Worm (Caenorhabditis elegans) whole organism, L1 larva: ENCODE data around the gene M01F1.8.

Experiments
- C16A3.4 ChIP-seq: fragments of 150-350 bp; optimal IDR thresholded peaks from 2 replicates; lab custom pipeline; 2014; ENCODE audit warnings: missing biosample characterization, missing genetic modification characterization
- F16B12.6 ChIP-seq: fragments of 150-350 bp; optimal IDR thresholded peaks from 2 replicates; lab custom pipeline; 2014; ENCODE audit warnings: missing biosample characterization, missing genetic modification characterization
- alr-1 ChIP-seq: fragments of 200-800 bp; sonication (Bioruptor generic); optimal IDR thresholded peaks from 2 replicates; lab custom pipeline; 2018; ENCODE audit warnings: borderline replicate concordance, mild to moderate bottlenecking, missing genetic modification characterization, missing compliant biosample characterization
- ama-1 ChIP-seq: fragments of 150-350 bp; optimal IDR thresholded peaks from 2 replicates; lab custom pipeline; 2014
- blmp-1 ChIP-seq: fragments of 150-350 bp; optimal IDR thresholded peaks from 2 replicates; lab custom pipeline; 2014; ENCODE audit warnings: missing biosample characterization, missing genetic modification characterization
- ceh-63 ChIP-seq: fragments of 200-800 bp; sonication (Bioruptor generic); optimal IDR thresholded peaks from 2 replicates; lab custom pipeline; 2018; ENCODE audit warnings: mild to moderate bottlenecking, missing genetic modification characterization, missing compliant biosample characterization
- ceh-82 ChIP-seq, 3 experiments: fragments of 150-350 bp in 1 of 3; sonication (generic microtip) in 2 of 3; optimal IDR thresholded peaks; 2 replicates each; lab custom pipeline; 2014 to 2017; ENCODE audit warnings: missing biosample characterization in 3 of 3, missing genetic modification characterization in 3 of 3
- ceh-88 ChIP-seq: fragments of 200-800 bp; sonication (Bioruptor generic); IDR thresholded peaks from 2 replicates; pipeline ENCODE4 v1.3.6; 2022; ENCODE audit warnings: missing genetic modification characterization, missing compliant biosample characterization
- ceh-90 ChIP-seq: sonication (generic microtip); optimal IDR thresholded peaks from 2 replicates; lab custom pipeline; 2016; ENCODE audit warnings: missing genetic modification characterization, missing compliant biosample characterization
- dsc-1 ChIP-seq: sonication (generic microtip); optimal IDR thresholded peaks from 2 replicates; lab custom pipeline; 2016; ENCODE audit warnings: mild to moderate bottlenecking, missing genetic modification characterization, missing compliant biosample characterization
- efl-1 ChIP-seq, 4 experiments: fragments of 150-350 bp; optimal IDR thresholded peaks in 3 of 4; peaks in 1 of 4; 1 replicate in 1 of 4; 2 replicates in 3 of 4; lab custom pipeline; 2014; ENCODE audit warnings: missing biosample characterization in 2 of 4, missing genetic modification characterization in 2 of 4, missing genetic modification reagents in 2 of 4
- efl-3 ChIP-seq: fragments of 200-800 bp; sonication (Bioruptor generic); optimal IDR thresholded peaks from 2 replicates; lab custom pipeline; 2018; ENCODE audit warnings: mild to moderate bottlenecking, missing genetic modification characterization, missing compliant biosample characterization
- elt-2 ChIP-seq: sonication (generic microtip); optimal IDR thresholded peaks from 2 replicates; lab custom pipeline; 2016; ENCODE audit warnings: missing genetic modification characterization, mild to moderate bottlenecking, inconsistent platforms, missing compliant biosample characterization, missing genetic modification reagents
- elt-3 ChIP-seq, 6 experiments: fragments of 150-350 bp in 1 of 6; sonication (generic microtip); optimal IDR thresholded peaks; 2 replicates each; lab custom pipeline; 2017 to 2018; ENCODE audit warnings: missing biosample characterization in 6 of 6, missing genetic modification characterization in 6 of 6, inconsistent platforms in 1 of 6
- ets-5 ChIP-seq: fragments of 200-800 bp; sonication (Bioruptor generic); IDR thresholded peaks from 2 replicates; pipeline ENCODE4 v1.3.6; 2022; ENCODE audit warnings: missing genetic modification characterization, missing compliant biosample characterization
- fkh-8 ChIP-seq: sonication (generic microtip); optimal IDR thresholded peaks from 2 replicates; lab custom pipeline; 2016; ENCODE audit warnings: mild to moderate bottlenecking, missing genetic modification characterization, missing compliant biosample characterization
- fos-1 ChIP-seq: fragments of 150-350 bp; optimal IDR thresholded peaks from 2 replicates; lab custom pipeline; 2014; ENCODE audit warnings: missing biosample characterization, missing genetic modification characterization
- grh-1 ChIP-seq: fragments of 200-800 bp; sonication (Bioruptor generic); IDR thresholded peaks from 2 replicates; pipeline ENCODE4 v1.3.6; 2022; ENCODE audit warnings: missing genetic modification reagents, missing genetic modification characterization, missing compliant biosample characterization
- hpl-2 ChIP-seq: fragments of 150-350 bp; optimal IDR thresholded peaks from 2 replicates; lab custom pipeline; 2014; ENCODE audit warnings: missing biosample characterization, missing genetic modification reagents, missing genetic modification characterization
- irx-1 ChIP-seq: sonication (generic microtip); optimal IDR thresholded peaks from 2 replicates; lab custom pipeline; 2016; ENCODE audit warnings: missing genetic modification characterization, missing compliant biosample characterization
- jun-1 ChIP-seq: fragments of 150-350 bp; optimal IDR thresholded peaks from 2 replicates; lab custom pipeline; 2014; ENCODE audit warnings: missing biosample characterization, missing genetic modification reagents, missing genetic modification characterization
- lin-13 ChIP-seq: fragments of 150-350 bp; optimal IDR thresholded peaks from 2 replicates; lab custom pipeline; 2014; ENCODE audit warnings: missing biosample characterization, missing genetic modification reagents, missing genetic modification characterization
- lin-14 ChIP-seq: fragments of 200-800 bp; sonication (Bioruptor generic); optimal IDR thresholded peaks from 2 replicates; lab custom pipeline; 2018; ENCODE audit warnings: mild to moderate bottlenecking, missing genetic modification characterization, moderate library complexity, missing compliant biosample characterization
- lin-35 ChIP-seq, 2 experiments: fragments of 150-350 bp; optimal IDR thresholded peaks; 2 replicates each; lab custom pipeline; 2014; ENCODE audit warnings: missing biosample characterization in 2 of 2, missing genetic modification characterization in 2 of 2, missing genetic modification reagents in 2 of 2
- lsy-2 ChIP-seq, 2 experiments: fragments of 150-350 bp; optimal IDR thresholded peaks; 2 replicates each; lab custom pipeline; 2014; ENCODE audit warnings: missing biosample characterization in 2 of 2, missing genetic modification characterization in 2 of 2
- mep-1 ChIP-seq: fragments of 150-350 bp; optimal IDR thresholded peaks from 2 replicates; lab custom pipeline; 2014; ENCODE audit warnings: missing biosample characterization, missing genetic modification characterization
- nhr-11 ChIP-seq: fragments of 150-350 bp; optimal IDR thresholded peaks from 2 replicates; lab custom pipeline; 2014; ENCODE audit warnings: missing biosample characterization, missing genetic modification characterization
- nhr-12 ChIP-seq: sonication (generic microtip); optimal IDR thresholded peaks from 2 replicates; lab custom pipeline; 2017; ENCODE audit warnings: missing biosample characterization, missing genetic modification characterization
- nhr-19 ChIP-seq: fragments of 200-800 bp; sonication (Bioruptor generic); conservative IDR thresholded peaks from 2 replicates; pipeline ENCODE4 v1.3.6; 2022; ENCODE audit warnings: missing genetic modification characterization, missing compliant biosample characterization
- nhr-20 ChIP-seq: sonication (generic microtip); optimal IDR thresholded peaks from 2 replicates; lab custom pipeline; 2016; ENCODE audit warnings: mild to moderate bottlenecking, missing genetic modification characterization, missing compliant biosample characterization
- nhr-47 ChIP-seq: sonication (generic microtip); optimal IDR thresholded peaks from 2 replicates; lab custom pipeline; 2016; ENCODE audit warnings: mild to moderate bottlenecking, missing genetic modification characterization, moderate library complexity, missing compliant biosample characterization
- nhr-71 ChIP-seq: sonication (generic microtip); optimal IDR thresholded peaks from 2 replicates; lab custom pipeline; 2016; ENCODE audit warnings: mild to moderate bottlenecking, missing genetic modification characterization, moderate library complexity, missing compliant biosample characterization
- nhr-85 ChIP-seq: sonication (generic microtip); peaks from one replicate; lab custom pipeline; 2016; ENCODE audit warnings: missing genetic modification characterization, inconsistent platforms, missing compliant biosample characterization
- pax-3 ChIP-seq: fragments of 200-800 bp; sonication (Bioruptor generic); optimal IDR thresholded peaks from 2 replicates; lab custom pipeline; 2018; ENCODE audit warnings: mild to moderate bottlenecking, missing genetic modification characterization, moderate library complexity, missing compliant biosample characterization
- pqm-1 ChIP-seq: sonication (generic microtip); optimal IDR thresholded peaks from 3 replicates; lab custom pipeline; 2017; ENCODE audit warnings: missing biosample characterization, missing genetic modification characterization
- rnt-1 ChIP-seq: sonication (generic microtip); optimal IDR thresholded peaks from 2 replicates; lab custom pipeline; 2016; ENCODE audit warnings: mild to moderate bottlenecking, missing genetic modification characterization, moderate library complexity, missing compliant biosample characterization
- snu-23 ChIP-seq: sonication (generic microtip); optimal IDR thresholded peaks from 2 replicates; lab custom pipeline; 2016; ENCODE audit warnings: missing genetic modification characterization, missing compliant biosample characterization
- tlp-1 ChIP-seq: fragments of 150-350 bp; optimal IDR thresholded peaks from 2 replicates; lab custom pipeline; 2014; ENCODE audit warnings: missing biosample characterization, missing genetic modification characterization
- unc-98 ChIP-seq: fragments of 200-800 bp; sonication (Bioruptor generic); IDR thresholded peaks from 2 replicates; pipeline ENCODE4 v1.3.6; 2022; ENCODE audit warnings: missing genetic modification characterization, missing compliant biosample characterization
- xbp-1 ChIP-seq: sonication (generic microtip); optimal IDR thresholded peaks from 2 replicates; lab custom pipeline; 2016; ENCODE audit warnings: missing genetic modification characterization, missing compliant biosample characterization
- zag-1 ChIP-seq: fragments of 150-350 bp; optimal IDR thresholded peaks from 2 replicates; lab custom pipeline; 2014; ENCODE audit warnings: missing biosample characterization, missing genetic modification characterization
- ztf-11 ChIP-seq, 2 experiments: sonication (generic microtip); optimal IDR thresholded peaks; 2 replicates each; lab custom pipeline; 2016 to 2017; ENCODE audit warnings: missing genetic modification characterization in 2 of 2, missing biosample characterization in 1 of 2, missing compliant biosample characterization in 1 of 2

M01F1.8 gene

ce11 chrIII:3476245-3476644 is 26.1 kb downstream of the M01F1.8 start (continued):
- TF ChIP-seq xbp-1 (tag; lab: Kevin White, UChicago) (peak; percentile 60), ceh-63 (GFP tag; lab: Kevin White, UChicago) (peak; percentile 82), pax-3 (tag; lab: Kevin White, UChicago) (peak; percentile 96), nhr-19 (GFP tag; lab: Robert Waterston, UW) (peak; percentile 47), nhr-85 (tag; lab: Kevin White, UChicago) (peak; percentile 82), lin-14 (GFP tag; lab: Kevin White, UChicago) (peak; percentile 41), dsc-1 (peak; percentile 59), ceh-88 (GFP tag; lab: Robert Waterston, UW) (peak; percentile 65; the same call in 1 of the 2 replicates), ceh-90 (tag; lab: Kevin White, UChicago) (peak; percentile 81), efl-1 (optimal IDR thresholded peaks at IDR 0.05; lab: Kevin White, UChicago) (peak; percentile 14 to 23), efl-1 (GFP tag; optimal IDR thresholded peaks at IDR 0.05 in 1 of 2; lab: Kevin White, UChicago) (peak; percentile 14 to 91), blmp-1 (tag; lab: Kevin White, UChicago) (no peak), nhr-71 (peak; percentile 69), lin-13 (GFP tag; lab: Kevin White, UChicago) (no peak), hpl-2 (GFP tag; lab: Kevin White, UChicago) (no peak), rnt-1 (tag; lab: Kevin White, UChicago) (peak; percentile 24), ama-1 (lab: Kevin White, UChicago) (no peak), efl-3 (GFP tag; lab: Kevin White, UChicago) (peak; percentile 22), C16A3.4 (tag; lab: Kevin White, UChicago) (no peak), nhr-47 (tag; lab: Kevin White, UChicago) (peak; percentile 77), tlp-1 (tag; lab: Kevin White, UChicago) (no peak), unc-98 (GFP tag; lab: Robert Waterston, UW) (peak; percentile 99), alr-1 (tag; lab: Kevin White, UChicago) (no peak), lin-35 (GFP tag; optimal IDR thresholded peaks at IDR 0.05; lab: Kevin White, UChicago) (peak in 1 of 2 experiments; percentile 11), irx-1 (tag; lab: Kevin White, UChicago) (peak; percentile 31), snu-23 (GFP tag; lab: Kevin White, UChicago) (peak; percentile 48), zag-1 (tag; lab: Kevin White, UChicago) (no peak)
- TF ChIP-seq, all 84 proteins: peak for 36

DNA sequence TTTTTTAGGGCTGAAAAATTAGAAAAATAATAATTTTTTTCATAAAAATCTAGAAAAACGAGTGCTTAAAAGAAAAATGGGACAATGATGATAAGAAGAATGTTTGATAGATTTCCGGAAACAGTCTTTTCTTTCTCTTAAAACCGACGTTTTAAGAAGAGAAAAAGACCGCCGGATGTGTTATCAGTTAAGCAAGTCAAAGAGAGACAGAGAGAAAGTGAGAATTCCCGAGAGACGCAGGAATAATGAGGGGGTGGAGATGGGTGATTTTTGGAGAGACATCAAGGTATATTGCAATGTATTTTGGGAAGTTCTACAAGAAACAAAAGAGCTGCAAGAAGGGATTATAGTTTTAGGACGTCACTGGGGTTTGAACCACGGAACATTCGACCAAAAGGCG is 26.9 kb downstream of the M01F1.8 start, which contains the start of gene C34C12.9:
TSS of gene C34C12.9 (minus strand) at position 16 of the 400 bp plus-strand sequence.
- no peak for TF ChIP-seq ztf-11 (tag; optimal IDR thresholded peaks at IDR 0.05; lab: Kevin White, UChicago)
- TF ChIP-seq blmp-1 (tag; lab: Kevin White, UChicago) = peak; percentile 33
- peak; percentile 5 for TF ChIP-seq pqm-1
- peak; percentile 30 for TF ChIP-seq elt-2

DNA sequence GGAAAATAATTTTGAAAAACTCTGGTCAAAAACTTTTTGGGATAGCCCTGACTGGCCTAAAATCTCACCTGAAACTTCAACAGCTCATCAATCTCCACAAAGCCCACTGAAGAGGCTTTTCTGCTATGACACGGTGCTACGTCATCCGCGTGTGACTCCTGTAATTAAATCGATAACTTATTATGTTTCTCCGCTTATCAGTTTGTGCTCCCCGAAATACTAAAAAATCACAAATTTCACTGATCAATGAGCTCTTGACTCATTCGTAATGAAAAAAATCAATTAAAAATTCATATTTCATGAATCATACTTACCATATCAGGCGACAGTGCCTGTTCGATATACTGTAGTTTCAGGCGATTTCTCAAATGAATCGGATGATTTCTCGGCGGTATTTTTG is 27.3 kb downstream of the M01F1.8 start:
- TF ChIP-seq elt-2 (peak; percentile 18), fkh-8 (tag; lab: Kevin White, UChicago) (no peak), lin-35 (GFP tag; optimal IDR thresholded peaks at IDR 0.05; lab: Kevin White, UChicago) (peak in 1 of 2 experiments; percentile 4)

DNA sequence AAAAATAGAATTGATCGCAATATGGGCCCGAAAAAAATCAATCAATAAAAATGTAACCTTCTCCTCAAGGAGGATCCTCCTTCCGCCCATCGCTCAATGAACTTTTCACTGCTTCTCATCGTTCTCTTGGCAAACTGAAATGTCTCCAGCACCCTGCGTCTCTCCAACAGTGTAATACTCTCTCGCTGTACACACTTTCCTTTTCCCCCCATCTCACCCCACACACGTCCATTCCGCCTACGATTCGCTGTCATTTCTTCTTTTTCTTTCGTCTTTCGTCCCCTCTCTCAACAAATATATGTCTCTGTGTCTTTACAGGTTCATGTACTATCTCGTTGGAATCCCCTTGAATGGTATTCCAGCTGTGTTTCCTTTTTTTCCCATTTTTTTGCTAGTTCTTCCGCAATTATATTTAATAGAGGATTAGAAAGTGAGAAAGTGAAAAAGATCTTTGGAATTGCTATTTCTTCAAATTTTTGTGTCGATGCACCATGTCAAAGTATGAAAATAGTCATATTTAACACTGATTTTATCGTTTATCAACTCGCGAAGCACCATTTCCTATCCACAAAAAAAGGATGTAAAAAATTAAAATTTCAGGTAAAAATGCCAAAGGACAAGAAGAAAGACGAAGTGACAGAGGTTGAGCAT is 30.8 kb downstream of the M01F1.8 start, which contains the start of gene rsu-1:
TSS of gene rsu-1 (plus strand) at position 601 of the 651 bp plus-strand sequence.
- TF ChIP-seq nhr-71 (peak; percentile 74), nhr-19 (GFP tag; lab: Robert Waterston, UW) (peak; percentile 61), nhr-12 (tag; lab: Kevin White, UChicago) (no peak), lin-35 (GFP tag; optimal IDR thresholded peaks at IDR 0.05; lab: Kevin White, UChicago) (peak; percentile 37 to 42), nhr-11 (tag; lab: Kevin White, UChicago) (peak; percentile 9), efl-1 (optimal IDR thresholded peaks at IDR 0.05; lab: Kevin White, UChicago) (peak; percentile 58 to 67), efl-1 (GFP tag; optimal IDR thresholded peaks at IDR 0.05 in 1 of 2; lab: Kevin White, UChicago) (peak; percentile 47 to 91), ceh-82 (tag; optimal IDR thresholded peaks at IDR 0.05; lab: Kevin White, UChicago) (peak; percentile 6 to 39 (median 34)), lin-14 (GFP tag; lab: Kevin White, UChicago) (peak; percentile 86), pax-3 (tag; lab: Kevin White, UChicago) (no peak), nhr-85 (tag; lab: Kevin White, UChicago) (peak; percentile 46), mep-1 (tag; lab: Kevin White, UChicago) (peak; percentile 71), elt-3 (tag; optimal IDR thresholded peaks at IDR 0.05; lab: Kevin White, UChicago) (peak in 1 of 6 experiments; percentile 15), F16B12.6 (tag; lab: Kevin White, UChicago) (peak; percentile 2), snu-23 (GFP tag; lab: Kevin White, UChicago) (peak; percentile 83), lsy-2 (tag; optimal IDR thresholded peaks at IDR 0.05; lab: Kevin White, UChicago) (peak; percentile 66 to 75), jun-1 (tag; lab: Kevin White, UChicago) (peak; percentile 53), elt-2 (no peak), ztf-11 (tag; optimal IDR thresholded peaks at IDR 0.05; lab: Kevin White, UChicago) (peak in 1 of 2 experiments; percentile 49), fos-1 (tag; lab: Kevin White, UChicago) (peak; percentile 11), efl-3 (GFP tag; lab: Kevin White, UChicago) (no peak), ets-5 (no peak), grh-1 (GFP tag; lab: Robert Waterston, UW) (no peak), nhr-20 (tag; lab: Kevin White, UChicago) (peak; percentile 67), ceh-90 (tag; lab: Kevin White, UChicago) (no peak)
